Fruit fly (Drosophila melanogaster): ENCODE results near the gene CG42587.

DNA sequence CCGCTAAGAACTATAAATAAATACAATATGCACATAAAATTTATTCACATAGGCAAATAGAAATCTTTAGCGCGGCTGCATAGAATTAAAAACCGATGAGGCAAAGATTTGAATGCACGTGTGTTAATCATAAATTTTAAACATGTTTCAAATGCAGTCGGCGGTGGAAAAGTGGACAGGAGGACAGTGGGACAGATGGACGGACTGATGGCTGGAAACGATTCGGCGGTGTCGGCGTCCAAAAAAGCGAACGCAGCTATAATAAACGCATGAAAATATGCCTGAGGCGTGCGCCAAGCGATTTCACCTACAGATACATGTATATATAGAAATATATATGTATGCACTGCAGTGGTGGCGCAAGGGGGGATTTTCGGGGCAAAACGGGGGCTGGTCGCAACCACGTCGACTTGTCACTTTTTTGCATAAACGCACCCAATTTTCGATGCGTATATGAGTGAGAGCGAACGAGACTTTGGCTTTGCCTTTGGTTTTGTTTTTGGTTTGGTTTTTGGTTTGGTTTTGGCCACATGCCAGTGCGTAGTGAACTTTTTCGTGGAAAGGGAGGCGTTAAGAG is 45.4 kb downstream of the CG42587 start:
- TF ChIP-seq EcR (GFP tag; optimal IDR thresholded peaks at IDR 0.05): no peak
- no peak for TF ChIP-seq psq (optimal IDR thresholded peaks at IDR 0.05)
- TF ChIP-seq pan (optimal IDR thresholded peaks at IDR 0.05): no peak
- no peak for TF ChIP-seq CG8478 (optimal IDR thresholded peaks at IDR 0.05)

All from whole organism.